Fruit fly (Drosophila melanogaster) whole organism, pupa: ENCODE measurements around the gene bves.

Experiments used
- CG12605 ChIP-seq: fragments of 200-800 bp; sonication (Bioruptor generic); IDR thresholded peaks from 2 replicates; pipeline ENCODE4 v1.3.6; 2022; ENCODE audit warnings: missing biosample characterization, missing genetic modification characterization
- CG34367 ChIP-seq: fragments of 200-800 bp; sonication (Bioruptor generic); optimal IDR thresholded peaks from 2 replicates; lab custom pipeline; 2018; ENCODE audit warnings: missing biosample characterization, mild to moderate bottlenecking, missing genetic modification characterization
- EcR ChIP-seq: fragments of 200-800 bp; sonication (Bioruptor generic); optimal IDR thresholded peaks from 3 replicates; lab custom pipeline; 2019; ENCODE audit warnings: missing biosample characterization, missing genetic modification characterization, mild to moderate bottlenecking, moderate library complexity, missing genetic modification reagents
- Ets98B ChIP-seq: fragments of 200-800 bp; sonication (Bioruptor generic); IDR thresholded peaks from 2 replicates; pipeline ENCODE4 v1.3.6; 2022; ENCODE audit warnings: missing biosample characterization, missing genetic modification characterization
- Snoo ChIP-seq: fragments of 200-800 bp; sonication (Bioruptor generic); optimal IDR thresholded peaks from 3 replicates; lab custom pipeline; 2017; ENCODE audit warnings: missing biosample characterization, mild to moderate bottlenecking, missing genetic modification characterization, inconsistent platforms

- TF ChIP-seq EcR (GFP tag; lab: Kevin White, UChicago) (no peak), CG12605 (GFP tag; lab: Robert Waterston, UW) (no peak), CG34367 (tag; lab: Kevin White, UChicago) (no peak), Ets98B (GFP tag; lab: Robert Waterston, UW) (no peak), Snoo (tag; lab: Kevin White, UChicago) (no peak)
These were observed 63.2 kb downstream of the bves start, which contains the start of the genes unc and CG15445 for dm6 chrX:21116864-21117464.
